Fruit fly (Drosophila melanogaster): ENCODE measurements around the gene CG4829.

CG4829 gene

dm6 chrX:16834259-16834658 lies 22.8 kb downstream of the CG4829 start (continued):
- TF ChIP-seq hth (optimal IDR thresholded peaks at IDR 0.05) = no peak
- TF ChIP-seq Hmx (GFP tag; optimal IDR thresholded peaks at IDR 0.05) = no peak
- TF ChIP-seq CG3995 (GFP tag; optimal IDR thresholded peaks at IDR 0.05) = no peak
- TF ChIP-seq CG1602 (GFP tag; optimal IDR thresholded peaks at IDR 0.05) = no peak
- TF ChIP-seq Asciz (GFP tag; optimal IDR thresholded peaks at IDR 0.05) = no peak
- 0 out of 2 replicates have a peak, but pooled peaks have one; percentile 20 for TF ChIP-seq dimm (GFP tag; IDR thresholded peaks at IDR 0.05)
- TF ChIP-seq vnd (GFP tag; IDR thresholded peaks at IDR 0.05; ENCODE audit: partially characterized antibody) = no peak
- peak in 1 of 2 experiments; percentile 48 for TF ChIP-seq chif (GFP tag; optimal IDR thresholded peaks at IDR 0.05)
- TF ChIP-seq sob (GFP tag; IDR thresholded peaks at IDR 0.05) = no peak
- TF ChIP-seq CG14860 (GFP tag; IDR thresholded peaks at IDR 0.05; ENCODE audit: partially characterized antibody) = no peak
- TF ChIP-seq onecut (GFP tag; IDR thresholded peaks at IDR 0.05) = no peak
- TF ChIP-seq CG12659 (GFP tag; optimal IDR thresholded peaks at IDR 0.05) = peak; percentile 54
- TF ChIP-seq ab (GFP tag; optimal IDR thresholded peaks at IDR 0.05) = no peak
- TF ChIP-seq CG7987 (GFP tag; optimal IDR thresholded peaks at IDR 0.05) = no peak
- TF ChIP-seq Optix (GFP tag; IDR thresholded peaks at IDR 0.05) = no peak
- peak; percentile 15 for TF ChIP-seq Hr3 (GFP tag; optimal IDR thresholded peaks at IDR 0.05)
- peak in 1 of 2 experiments; percentile 75 for TF ChIP-seq Hr51 (GFP tag; optimal IDR thresholded peaks at IDR 0.05)
- no peak for TF ChIP-seq Camta (GFP tag; optimal IDR thresholded peaks at IDR 0.05)
- TF ChIP-seq CG8944 (GFP tag; optimal IDR thresholded peaks at IDR 0.05) = peak; percentile 18
- no peak for TF ChIP-seq Ravus (GFP tag; IDR thresholded peaks at IDR 0.05)
- TF ChIP-seq Stat92E (GFP tag; optimal IDR thresholded peaks at IDR 0.05) = no peak
- peak; percentile 53 for TF ChIP-seq CG30403 (GFP tag; optimal IDR thresholded peaks at IDR 0.05)
- TF ChIP-seq Dp (GFP tag; optimal IDR thresholded peaks at IDR 0.05) = no peak
- TF ChIP-seq CG4360 (GFP tag; IDR thresholded peaks at IDR 0.05) = no peak
- no peak for TF ChIP-seq repo (GFP tag; optimal IDR thresholded peaks at IDR 0.05)
- no peak for TF ChIP-seq Vsx1 (GFP tag; optimal IDR thresholded peaks at IDR 0.05)
- TF ChIP-seq Ada2b (GFP tag; IDR thresholded peaks at IDR 0.05) = 0 out of 2 replicates have a peak, but pooled peaks have one; percentile 31
- no peak for TF ChIP-seq Spps (tag; optimal IDR thresholded peaks at IDR 0.05)
- no peak for TF ChIP-seq Sry-δ (GFP tag; optimal IDR thresholded peaks at IDR 0.05)
- no peak for TF ChIP-seq Bdp1 (GFP tag; optimal IDR thresholded peaks at IDR 0.05)
- TF ChIP-seq Hand (GFP tag; optimal IDR thresholded peaks at IDR 0.05) = no peak
- peak; percentile 34 for TF ChIP-seq CG3281 (GFP tag; optimal IDR thresholded peaks at IDR 0.05)
- TF ChIP-seq HmgD (GFP tag; optimal IDR thresholded peaks at IDR 0.05) = no peak
- no peak for TF ChIP-seq wdn (GFP tag; IDR thresholded peaks at IDR 0.05)
- peak; percentile 29 for TF ChIP-seq CG10543 (GFP tag; optimal IDR thresholded peaks at IDR 0.05)
- no peak for TF ChIP-seq mirr (GFP tag; optimal IDR thresholded peaks at IDR 0.05)
- TF ChIP-seq Awh (GFP tag; IDR thresholded peaks at IDR 0.05) = no peak
- no peak for TF ChIP-seq Nf-YA (GFP tag; IDR thresholded peaks at IDR 0.05)
- TF ChIP-seq Sox102F (GFP tag; optimal IDR thresholded peaks at IDR 0.05) = peak; percentile 53
- no peak for TF ChIP-seq zen2 (GFP tag; IDR thresholded peaks at IDR 0.05; ENCODE audit: partially characterized antibody)
- peak; percentile 31 for TF ChIP-seq NfI (GFP tag; optimal IDR thresholded peaks at IDR 0.05)
- TF ChIP-seq CG4404 (GFP tag; IDR thresholded peaks at IDR 0.05) = no peak
- TF ChIP-seq aop (GFP tag; IDR thresholded peaks at IDR 0.05) = no peak
- no peak for TF ChIP-seq wek (GFP tag; optimal IDR thresholded peaks at IDR 0.05)
- TF ChIP-seq CG16779 (GFP tag; IDR thresholded peaks at IDR 0.05) = no peak
- TF ChIP-seq CG10979 (tag; optimal IDR thresholded peaks at IDR 0.05) = peak; percentile 29
- TF ChIP-seq CG1024 (GFP tag; IDR thresholded peaks at IDR 0.05) = no peak
- no peak for TF ChIP-seq ranshi (GFP tag; IDR thresholded peaks at IDR 0.05)
- no peak for TF ChIP-seq HHEX (GFP tag; optimal IDR thresholded peaks at IDR 0.05)
- no peak for TF ChIP-seq C15 (GFP tag; IDR thresholded peaks at IDR 0.05)
- TF ChIP-seq BEAF-32 (GFP tag; optimal IDR thresholded peaks at IDR 0.05) = no peak

Measured in whole organism, embryonic.